Fruit fly (Drosophila melanogaster): ENCODE measurements around the gene OXA1L.

DNA sequence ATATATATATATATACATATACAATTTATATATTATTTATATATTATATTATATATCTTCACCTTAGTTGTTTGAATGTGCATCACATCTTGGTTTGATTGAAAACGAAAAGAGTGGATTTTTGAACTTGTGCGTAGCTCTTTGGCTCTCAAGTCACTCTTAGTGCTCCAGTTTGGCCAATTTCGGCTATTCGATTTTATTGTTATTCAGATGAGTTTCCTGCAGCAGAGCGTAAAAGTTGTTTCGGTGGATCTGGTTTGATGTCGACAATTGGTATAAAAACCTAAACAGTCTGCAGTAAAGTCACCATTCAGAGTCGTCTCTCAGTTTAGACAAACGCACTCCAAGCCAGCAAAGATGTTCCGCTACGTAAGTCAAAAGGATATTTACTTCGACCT, 3.4 kb upstream of the OXA1L start, which contains the start of gene Cpr67Fa1:
- TF ChIP-seq CG1620 (GFP tag; optimal IDR thresholded peaks at IDR 0.05) (no peak), Clk (GFP tag; optimal IDR thresholded peaks at IDR 0.05) (no peak), CG11617 (GFP tag; optimal IDR thresholded peaks at IDR 0.05) (no peak), CG5204 (GFP tag; optimal IDR thresholded peaks at IDR 0.05) (no peak), CG12768 (GFP tag; optimal IDR thresholded peaks at IDR 0.05) (no peak), CG14711 (tag; optimal IDR thresholded peaks at IDR 0.05) (no peak), tj (GFP tag; optimal IDR thresholded peaks at IDR 0.05) (no peak), toe (GFP tag; optimal IDR thresholded peaks at IDR 0.05) (no peak), cic (GFP tag; optimal IDR thresholded peaks at IDR 0.05) (no peak), ovo (GFP tag; optimal IDR thresholded peaks at IDR 0.05) (no peak), CG33017 (tag; optimal IDR thresholded peaks at IDR 0.05) (no peak)

All from whole organism, adult.